Fruit fly (Drosophila melanogaster): ENCODE measurements around the gene esg.

Gene esg

dm6 chr2L:15331353-15331752 is 2.3 kb upstream of the esg start:
- TF ChIP-seq lola (GFP tag; optimal IDR thresholded peaks at IDR 0.05) (no peak), CG9705 (GFP tag; optimal IDR thresholded peaks at IDR 0.05) (no peak), N (GFP tag; optimal IDR thresholded peaks at IDR 0.05) (no peak), Jra (GFP tag; optimal IDR thresholded peaks at IDR 0.05) (no peak), brk (GFP tag; optimal IDR thresholded peaks at IDR 0.05) (no peak), Dfd (GFP tag; optimal IDR thresholded peaks at IDR 0.05) (no peak), Hnf4 (GFP tag; optimal IDR thresholded peaks at IDR 0.05) (no peak), sage (GFP tag; optimal IDR thresholded peaks at IDR 0.05) (no peak)

- TF ChIP-seq usp (GFP tag; optimal IDR thresholded peaks at IDR 0.05) (no peak), Dfd (GFP tag; optimal IDR thresholded peaks at IDR 0.05) (no peak), dl (GFP tag; optimal IDR thresholded peaks at IDR 0.05; ENCODE audit: insufficient read depth in 1 of 2, partially characterized antibody in 2 of 2) (no peak), CG32264 (GFP tag; optimal IDR thresholded peaks at IDR 0.05) (no peak), dmrt93B (GFP tag; optimal IDR thresholded peaks at IDR 0.05) (no peak), pan (optimal IDR thresholded peaks at IDR 0.05) (no peak), Abd-B (GFP tag; optimal IDR thresholded peaks at IDR 0.05) (no peak), N (GFP tag; optimal IDR thresholded peaks at IDR 0.05) (no peak), sv (GFP tag; optimal IDR thresholded peaks at IDR 0.05) (no peak), lola (GFP tag; optimal IDR thresholded peaks at IDR 0.05) (no peak), foxo (GFP tag; optimal IDR thresholded peaks at IDR 0.05) (no peak), OdsH (GFP tag; optimal IDR thresholded peaks at IDR 0.05) (no peak), jim (GFP tag; optimal IDR thresholded peaks at IDR 0.05) (no peak), Hr83 (GFP tag; optimal IDR thresholded peaks at IDR 0.05; ENCODE audit: poor library complexity, severe bottlenecking) (no peak)
Measured at dm6 chr2L:15332561-15332960, 1.1 kb upstream of the esg start.

- TF ChIP-seq foxo (GFP tag; optimal IDR thresholded peaks at IDR 0.05) = no peak
- peak; percentile 23 for TF ChIP-seq rgr (GFP tag; optimal IDR thresholded peaks at IDR 0.05)
- no peak for TF ChIP-seq Hr83 (GFP tag; optimal IDR thresholded peaks at IDR 0.05; ENCODE audit: poor library complexity, severe bottlenecking)
- TF ChIP-seq Abd-B (GFP tag; optimal IDR thresholded peaks at IDR 0.05) = no peak
- no peak for TF ChIP-seq Sp1 (GFP tag; optimal IDR thresholded peaks at IDR 0.05)
- TF ChIP-seq h (GFP tag; optimal IDR thresholded peaks at IDR 0.05) = peak; percentile 0
- TF ChIP-seq OdsH (GFP tag; optimal IDR thresholded peaks at IDR 0.05) = no peak
Measured at dm6 chr2L:15337248-15337848, 3.7 kb downstream of the esg start.

- no peak for TF ChIP-seq CrebA (GFP tag; optimal IDR thresholded peaks at IDR 0.05; ENCODE audit: borderline replicate concordance)
- TF ChIP-seq N (GFP tag; optimal IDR thresholded peaks at IDR 0.05) = no peak
- no peak for TF ChIP-seq Vsx2 (GFP tag; optimal IDR thresholded peaks at IDR 0.05; ENCODE audit: partially characterized antibody)
- no peak for TF ChIP-seq sage (GFP tag; optimal IDR thresholded peaks at IDR 0.05)
- TF ChIP-seq usp (GFP tag; optimal IDR thresholded peaks at IDR 0.05) = no peak
- TF ChIP-seq Dif (GFP tag; optimal IDR thresholded peaks at IDR 0.05; ENCODE audit: partially characterized antibody) = no peak
- TF ChIP-seq tai (GFP tag; optimal IDR thresholded peaks at IDR 0.05) = no peak
- no peak for TF ChIP-seq fru (GFP tag; optimal IDR thresholded peaks at IDR 0.05)
- TF ChIP-seq GATAd (GFP tag; optimal IDR thresholded peaks at IDR 0.05) = no peak
- no peak for TF ChIP-seq HLH106 (tag; optimal IDR thresholded peaks at IDR 0.05)
- no peak for TF ChIP-seq Hr83 (GFP tag; optimal IDR thresholded peaks at IDR 0.05; ENCODE audit: poor library complexity, severe bottlenecking)
- no peak for TF ChIP-seq Mio (GFP tag; optimal IDR thresholded peaks at IDR 0.05)
- TF ChIP-seq woc (GFP tag; optimal IDR thresholded peaks at IDR 0.05) = no peak
- no peak for TF ChIP-seq pan (optimal IDR thresholded peaks at IDR 0.05)
- no peak for TF ChIP-seq br (GFP tag; optimal IDR thresholded peaks at IDR 0.05)
- no peak for TF ChIP-seq Jra (GFP tag; optimal IDR thresholded peaks at IDR 0.05)
- TF ChIP-seq Dfd (GFP tag; optimal IDR thresholded peaks at IDR 0.05) = no peak
- TF ChIP-seq OdsH (GFP tag; optimal IDR thresholded peaks at IDR 0.05) = no peak
- TF ChIP-seq dl (GFP tag; optimal IDR thresholded peaks at IDR 0.05; ENCODE audit: insufficient read depth in 1 of 2, partially characterized antibody in 2 of 2) = no peak
Measured at dm6 chr2L:15339601-15340000, 5.9 kb downstream of the esg start.
